Worm (Caenorhabditis elegans): Measurements from ENCODE around the gene srh-272.

DNA sequence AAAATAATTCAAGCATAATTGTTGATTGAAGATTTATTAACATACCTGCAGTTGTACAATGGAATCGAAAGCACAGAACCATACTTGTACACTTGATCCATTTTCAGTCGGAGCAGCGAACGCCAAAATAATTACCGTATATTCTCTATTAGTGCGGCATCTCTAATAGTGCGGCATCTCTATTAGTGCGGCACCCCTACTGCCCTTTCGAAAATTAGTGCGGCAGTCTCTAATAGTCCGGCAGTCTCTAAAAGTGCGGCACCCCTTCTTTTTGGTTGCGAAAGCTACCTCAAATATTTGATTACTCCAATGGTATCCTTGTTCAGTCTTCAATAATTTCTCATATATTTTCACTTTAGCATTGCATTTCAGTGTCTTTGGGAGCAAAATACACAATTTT is 45.0 kb upstream of the srh-272 start, which contains the start of gene srt-34:
- TF ChIP-seq nhr-237 (tag; optimal IDR thresholded peaks at IDR 0.05): no peak
- TF ChIP-seq drap-1 (GFP tag; optimal IDR thresholded peaks at IDR 0.05): no peak
- TF ChIP-seq hlh-1 (tag; optimal IDR thresholded peaks at IDR 0.05): no peak
- no peak for TF ChIP-seq nhr-12 (tag; optimal IDR thresholded peaks at IDR 0.05)
- no peak for TF ChIP-seq cnd-1 (tag; optimal IDR thresholded peaks at IDR 0.05)

Data from whole organism, mixed stage, embryonic.